Worm (Caenorhabditis elegans) whole organism, L4 larva: Measurements from ENCODE around the gene chil-24.

Experiments
- F26F4.8 ChIP-seq: fragments of 200-800 bp; sonication (Bioruptor generic); conservative IDR thresholded peaks from 2 replicates; pipeline ENCODE4 v1.3.6; 2022; ENCODE audit warnings: missing genetic modification characterization, missing compliant biosample characterization
- R02D3.7 ChIP-seq: fragments of 150-350 bp; sonication (generic microtip); optimal IDR thresholded peaks from 3 replicates; lab custom pipeline; 2014; ENCODE audit warnings: missing biosample characterization, missing genetic modification characterization
- Y48G9A.11 ChIP-seq: fragments of 200-800 bp; sonication (Bioruptor generic); IDR thresholded peaks from 2 replicates; pipeline ENCODE4 v1.3.6; 2022; ENCODE audit warnings: missing genetic modification reagents, missing genetic modification characterization, missing compliant biosample characterization
- ZK337.2 ChIP-seq: fragments of 200-800 bp; sonication (Bioruptor generic); IDR thresholded peaks from 2 replicates; pipeline ENCODE4 v1.3.6; 2022; ENCODE audit warnings: missing genetic modification reagents, missing genetic modification characterization, missing compliant biosample characterization
- ceh-82 ChIP-seq: sonication (generic microtip); optimal IDR thresholded peaks from 2 replicates; lab custom pipeline; 2017; ENCODE audit warnings: missing biosample characterization, missing genetic modification characterization
- daf-16 ChIP-seq, 3 experiments: sonication (generic microtip); optimal IDR thresholded peaks; 2 replicates each; lab custom pipeline; 2016 to 2017; ENCODE audit warnings: missing genetic modification characterization in 3 of 3, missing genetic modification reagents in 3 of 3, mild to moderate bottlenecking in 2 of 3, missing compliant biosample characterization in 2 of 3, missing biosample characterization in 1 of 3, moderate library complexity in 1 of 3
- dmd-6 ChIP-seq: fragments of 200-800 bp; sonication (Bioruptor generic); IDR thresholded peaks from 2 replicates; pipeline ENCODE4 v1.3.6; 2022; ENCODE audit warnings: missing genetic modification reagents, missing genetic modification characterization, missing compliant biosample characterization
- dpl-1 ChIP-seq: fragments of 150-350 bp; optimal IDR thresholded peaks from 2 replicates; lab custom pipeline; 2014; ENCODE audit warnings: missing biosample characterization, missing genetic modification reagents, missing genetic modification characterization
- egl-27 ChIP-seq: sonication (generic microtip); optimal IDR thresholded peaks from 3 replicates; lab custom pipeline; 2017; ENCODE audit warnings: missing biosample characterization, missing genetic modification reagents, missing genetic modification characterization
- egl-43 ChIP-seq: fragments of 200-800 bp; sonication (Bioruptor generic); IDR thresholded peaks from 2 replicates; pipeline ENCODE4 v1.3.6; 2022; ENCODE audit warnings: missing genetic modification reagents, missing genetic modification characterization, missing compliant biosample characterization
- fkh-10 ChIP-seq: fragments of 150-350 bp; optimal IDR thresholded peaks from 2 replicates; lab custom pipeline; 2014; ENCODE audit warnings: missing biosample characterization, missing genetic modification reagents, missing genetic modification characterization
- gei-8 ChIP-seq: fragments of 200-800 bp; sonication (Bioruptor generic); optimal IDR thresholded peaks from 2 replicates; lab custom pipeline; 2018; ENCODE audit warnings: mild to moderate bottlenecking, missing genetic modification characterization, missing compliant biosample characterization
- hmg-1.1 ChIP-seq: fragments of 200-800 bp; sonication (Bioruptor generic); IDR thresholded peaks from 2 replicates; pipeline ENCODE4 v1.3.6; 2022; ENCODE audit warnings: missing genetic modification reagents, missing genetic modification characterization, missing compliant biosample characterization
- jun-1 ChIP-seq: fragments of 150-350 bp; optimal IDR thresholded peaks from 2 replicates; lab custom pipeline; 2014; ENCODE audit warnings: missing biosample characterization, missing genetic modification reagents, missing genetic modification characterization
- lim-7 ChIP-seq: fragments of 200-800 bp; sonication (Bioruptor generic); IDR thresholded peaks from 2 replicates; pipeline ENCODE4 v1.3.6; 2022; ENCODE audit warnings: missing genetic modification characterization, missing compliant biosample characterization
- lin-1 ChIP-seq: fragments of 200-800 bp; sonication (Bioruptor generic); IDR thresholded peaks from 2 replicates; pipeline ENCODE4 v1.3.6; 2022; ENCODE audit warnings: missing genetic modification reagents, missing genetic modification characterization, missing compliant biosample characterization
- lin-13 ChIP-seq: fragments of 150-350 bp; optimal IDR thresholded peaks from 2 replicates; lab custom pipeline; 2014; ENCODE audit warnings: missing biosample characterization, missing genetic modification reagents, missing genetic modification characterization
- lin-15B ChIP-seq: fragments of 150-350 bp; sonication (generic microtip); optimal IDR thresholded peaks from 3 replicates; lab custom pipeline; 2014; ENCODE audit warnings: missing biosample characterization, missing genetic modification characterization
- mdt-29 ChIP-seq: fragments of 200-800 bp; sonication (Bioruptor generic); IDR thresholded peaks from 2 replicates; pipeline ENCODE4 v1.3.6; 2022; ENCODE audit warnings: missing genetic modification reagents, missing genetic modification characterization, missing compliant biosample characterization
- mep-1 ChIP-seq: fragments of 150-350 bp; sonication (generic microtip); optimal IDR thresholded peaks from 3 replicates; lab custom pipeline; 2014; ENCODE audit warnings: missing biosample characterization, missing genetic modification characterization
- mes-2 ChIP-seq: sonication (generic microtip); optimal IDR thresholded peaks from 2 replicates; lab custom pipeline; 2016; ENCODE audit warnings: missing genotype, mild to moderate bottlenecking, missing genetic modification characterization, missing compliant biosample characterization; ENCODE audit not compliant: poor library complexity, severe bottlenecking
- nhr-10 ChIP-seq: fragments of 150-350 bp; optimal IDR thresholded peaks from 2 replicates; lab custom pipeline; 2014; ENCODE audit warnings: missing biosample characterization, missing genetic modification characterization
- nhr-102 ChIP-seq: sonication (generic microtip); optimal IDR thresholded peaks from 2 replicates; lab custom pipeline; 2016; ENCODE audit warnings: mild to moderate bottlenecking, missing genetic modification characterization, moderate library complexity, missing compliant biosample characterization
- nhr-25 ChIP-seq: sonication (generic microtip); optimal IDR thresholded peaks from 2 replicates; lab custom pipeline; 2017; ENCODE audit warnings: missing genetic modification characterization, mild to moderate bottlenecking, missing compliant biosample characterization, antibody characterized with exemption, moderate library complexity, borderline replicate concordance; ENCODE audit not compliant: insufficient read depth
- nhr-28 ChIP-seq: fragments of 150-350 bp; optimal IDR thresholded peaks from 2 replicates; lab custom pipeline; 2014; ENCODE audit warnings: missing biosample characterization, missing genetic modification characterization
- nhr-41 ChIP-seq: fragments of 200-800 bp; sonication (Bioruptor generic); IDR thresholded peaks from 2 replicates; pipeline ENCODE4 v1.3.6; 2022; ENCODE audit warnings: missing genetic modification reagents, missing genetic modification characterization, missing compliant biosample characterization
- nhr-42 ChIP-seq: fragments of 200-800 bp; sonication (Bioruptor generic); IDR thresholded peaks from 2 replicates; pipeline ENCODE4 v1.3.6; 2022; ENCODE audit warnings: missing genetic modification characterization, missing compliant biosample characterization
- nhr-48 ChIP-seq: sonication (generic microtip); optimal IDR thresholded peaks from 2 replicates; lab custom pipeline; 2016; ENCODE audit warnings: mild to moderate bottlenecking, missing genetic modification characterization, missing compliant biosample characterization
- nhr-6 ChIP-seq: fragments of 150-350 bp; optimal IDR thresholded peaks from 2 replicates; lab custom pipeline; 2014; ENCODE audit warnings: missing biosample characterization, missing genetic modification characterization
- rbr-2 ChIP-seq: sonication (generic microtip); optimal IDR thresholded peaks from 2 replicates; lab custom pipeline; 2016; ENCODE audit warnings: missing genotype, missing genetic modification characterization, missing compliant biosample characterization
- saeg-2 ChIP-seq: fragments of 200-800 bp; sonication (Bioruptor generic); IDR thresholded peaks from 2 replicates; pipeline ENCODE4 v1.3.6; 2022; ENCODE audit warnings: missing genetic modification reagents, missing genetic modification characterization, missing compliant biosample characterization
- unc-130 ChIP-seq: sonication (generic microtip); optimal IDR thresholded peaks from 2 replicates; lab custom pipeline; 2016; ENCODE audit warnings: missing genetic modification reagents, missing genetic modification characterization, missing compliant biosample characterization
- vab-7 ChIP-seq: fragments of 200-800 bp; sonication (Bioruptor generic); IDR thresholded peaks from 2 replicates; pipeline ENCODE4 v1.3.6; 2022; ENCODE audit warnings: missing genetic modification reagents, missing genetic modification characterization, missing compliant biosample characterization
- zfp-2 ChIP-seq: sonication (generic microtip); optimal IDR thresholded peaks from 2 replicates; lab custom pipeline; 2016; ENCODE audit warnings: mild to moderate bottlenecking, missing genetic modification characterization, missing compliant biosample characterization
- zip-11 ChIP-seq: fragments of 200-800 bp; sonication (Bioruptor generic); IDR thresholded peaks from 2 replicates; pipeline ENCODE4 v1.3.6; 2022; ENCODE audit warnings: missing genetic modification characterization, missing compliant biosample characterization
- ztf-11 ChIP-seq: fragments of 150-350 bp; optimal IDR thresholded peaks from 2 replicates; lab custom pipeline; 2014; ENCODE audit warnings: missing biosample characterization, missing genetic modification characterization

chil-24 gene

DNA sequence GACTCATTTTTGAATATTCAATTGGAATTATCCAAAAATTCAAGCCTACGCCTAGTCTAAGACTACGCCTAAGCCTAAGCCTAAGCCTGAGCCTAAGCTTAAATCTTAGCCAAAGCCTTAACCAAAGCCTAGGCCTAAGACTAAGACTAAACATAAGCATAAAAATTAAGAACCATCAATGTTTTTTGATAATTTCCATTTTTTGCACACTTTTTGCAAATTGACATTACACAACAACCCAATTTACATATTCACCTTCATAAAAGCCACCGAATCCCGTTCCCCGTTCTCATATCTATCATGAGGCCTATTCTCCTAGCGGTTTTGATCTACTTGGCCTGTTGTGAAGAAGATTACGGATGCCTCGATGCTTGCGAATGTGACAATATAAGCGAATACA lies 11.5 kb upstream of the chil-24 start, which contains the start of gene T10D4.7:
Gene T10D4.7, plus strand, starts transcription at position 301 of the 400 bp plus-strand sequence.
- TF ChIP-seq lin-15B (no peak), nhr-48 (tag; lab: Kevin White, UChicago) (no peak), dmd-6 (GFP tag; lab: Robert Waterston, UW) (no peak), egl-43 (no peak), jun-1 (no peak), daf-16 (GFP tag; optimal IDR thresholded peaks at IDR 0.05; lab: Kevin White, UChicago) (no peak), daf-16 (tag; optimal IDR thresholded peaks at IDR 0.05; lab: Kevin White, UChicago) (no peak), nhr-25 (tag; lab: Kevin White, UChicago) (no peak), Y48G9A.11 (GFP tag; lab: Robert Waterston, UW) (no peak), nhr-41 (GFP tag; lab: Robert Waterston, UW) (no peak), zip-11 (GFP tag; lab: Robert Waterston, UW) (no peak), nhr-10 (tag; lab: Kevin White, UChicago) (no peak), ZK337.2 (GFP tag; lab: Robert Waterston, UW) (no peak)

DNA sequence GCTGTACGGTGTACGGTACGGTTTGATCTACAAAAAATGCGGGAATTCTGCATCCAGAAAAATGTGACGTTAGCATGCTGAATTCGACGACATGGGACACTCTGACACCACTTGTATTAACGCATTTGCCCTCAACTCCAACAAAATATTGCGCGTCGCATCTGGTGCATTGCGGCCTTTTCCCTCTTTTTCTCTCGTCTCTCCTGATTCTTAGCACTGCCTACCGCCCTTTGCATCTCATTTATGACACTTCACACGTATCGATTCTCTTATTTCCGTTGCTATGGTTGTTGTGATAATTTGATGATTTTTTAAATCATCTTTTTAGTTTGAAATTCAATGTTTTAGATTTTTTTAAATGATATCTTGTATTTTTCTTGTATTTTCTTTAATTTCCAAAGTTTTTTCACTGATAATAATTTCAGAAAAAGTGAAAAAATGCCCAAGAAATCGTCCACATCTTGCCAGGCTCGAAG lies 10.0 kb upstream of the chil-24 start, which contains the start of gene T10D4.6:
Gene T10D4.6, plus strand, starts transcription at position 426 of the 476 bp plus-strand sequence.
- TF ChIP-seq nhr-28 (tag; lab: Kevin White, UChicago) (no peak), nhr-42 (GFP tag; lab: Robert Waterston, UW) (no peak), dpl-1 (peak; percentile 24), F26F4.8 (GFP tag; lab: Robert Waterston, UW) (no peak), hmg-1.1 (GFP tag; lab: Robert Waterston, UW) (peak; percentile 44; the same call in 1 of the 2 replicates), mes-2 (tag; lab: Kevin White, UChicago) (peak; percentile 47), gei-8 (GFP tag; lab: Kevin White, UChicago) (no peak), nhr-6 (peak; percentile 0), zfp-2 (tag; lab: Kevin White, UChicago) (no peak), Y48G9A.11 (GFP tag; lab: Robert Waterston, UW) (no peak), mdt-29 (GFP tag; lab: Robert Waterston, UW) (no peak), vab-7 (GFP tag; lab: Robert Waterston, UW) (no peak), mep-1 (tag; lab: Kevin White, UChicago) (no peak)

DNA sequence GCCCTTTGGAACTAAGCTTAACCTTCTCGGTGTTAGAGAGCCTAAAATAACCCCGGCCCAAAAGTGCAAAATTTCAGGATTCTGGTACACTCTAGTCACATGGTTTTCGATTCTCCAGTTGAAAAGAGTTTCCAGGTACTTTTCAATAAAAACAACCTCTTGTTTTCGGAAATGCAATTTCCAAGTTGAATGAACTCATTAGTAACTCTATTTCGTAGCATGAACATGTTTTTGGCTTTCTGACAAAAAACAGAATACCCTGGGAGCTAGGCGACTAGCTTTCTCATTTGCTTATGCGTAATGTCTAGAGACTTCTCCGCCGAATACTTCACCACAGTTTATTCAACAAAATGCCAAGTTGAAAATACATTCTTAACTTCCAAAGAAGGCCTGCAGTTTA lies 5.8 kb upstream of the chil-24 start, which contains the start of gene srh-71:
Gene srh-71, plus strand, starts transcription at position 301 of the 400 bp plus-strand sequence.
- TF ChIP-seq mes-2 (tag; lab: Kevin White, UChicago) (no peak), rbr-2 (no peak), ztf-11 (tag; lab: Kevin White, UChicago) (no peak), saeg-2 (GFP tag; lab: Robert Waterston, UW) (no peak), zip-11 (GFP tag; lab: Robert Waterston, UW) (no peak), lin-1 (GFP tag; lab: Robert Waterston, UW) (no peak), fkh-10 (GFP tag; lab: Kevin White, UChicago) (no peak), nhr-6 (no peak), unc-130 (GFP tag; lab: Kevin White, UChicago) (no peak), lim-7 (GFP tag; lab: Robert Waterston, UW) (no peak), R02D3.7 (tag; lab: Kevin White, UChicago) (no peak), nhr-102 (no peak), ceh-82 (tag; lab: Kevin White, UChicago) (no peak), egl-27 (tag; lab: Kevin White, UChicago) (no peak)

DNA sequence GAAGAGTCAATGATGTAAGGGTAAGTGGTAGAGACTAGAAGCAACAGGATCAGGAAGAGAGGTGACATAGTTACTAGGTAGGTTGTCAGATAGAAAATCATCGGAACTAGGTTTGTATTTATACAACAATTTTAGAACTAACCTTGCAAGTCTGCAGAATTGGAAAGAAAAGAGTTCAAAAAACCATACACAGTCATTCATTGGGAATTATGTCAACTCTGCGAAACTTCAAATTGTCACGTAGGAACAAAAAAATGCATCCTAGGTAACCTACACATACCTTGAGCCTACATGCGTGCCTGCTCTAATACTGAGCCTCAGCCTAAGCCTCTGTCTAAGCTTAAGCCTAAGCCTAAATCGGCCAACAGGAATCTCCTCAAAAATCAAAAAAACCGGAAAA lies 2.6 kb upstream of the chil-24 start, which contains the start of gene ins-19:
Gene ins-19, minus strand, starts transcription at position 101 of the 400 bp plus-strand sequence.
- TF ChIP-seq lin-13 (GFP tag; lab: Kevin White, UChicago) (no peak), R02D3.7 (tag; lab: Kevin White, UChicago) (no peak)
- TF ChIP-seq, all 104 proteins: peak for 0
